Worm (Caenorhabditis elegans): Measurements from ENCODE around the gene irld-1.

The irld-1 gene

ce11 chrV:4366440-4366839 lies 29.9 kb downstream of the irld-1 start, which contains the start of gene F32D1.11:
Gene F32D1.11 (minus strand): TSS chrV:4366540.
- TF ChIP-seq ham-2 (GFP tag; optimal IDR thresholded peaks at IDR 0.05): no peak
- TF ChIP-seq mls-2 (tag; optimal IDR thresholded peaks at IDR 0.05): no peak
- TF ChIP-seq blmp-1 (tag; optimal IDR thresholded peaks at IDR 0.05): no peak
- no peak for TF ChIP-seq unc-62 (GFP tag; optimal IDR thresholded peaks at IDR 0.05)
- no peak for TF ChIP-seq drap-1 (GFP tag; optimal IDR thresholded peaks at IDR 0.05)
- TF ChIP-seq ceh-43 (GFP tag; optimal IDR thresholded peaks at IDR 0.05): no peak
- TF ChIP-seq nhr-237 (tag; optimal IDR thresholded peaks at IDR 0.05): no peak

- TF ChIP-seq zip-8 (tag; optimal IDR thresholded peaks at IDR 0.05): no peak
Measured at ce11 chrV:4370515-4370914, 34.0 kb downstream of the irld-1 start.

- no peak for TF ChIP-seq mab-5 (tag; optimal IDR thresholded peaks at IDR 0.05)
- no peak for TF ChIP-seq ceh-43 (GFP tag; optimal IDR thresholded peaks at IDR 0.05)
- peak; percentile 15 for TF ChIP-seq lsy-2 (tag; optimal IDR thresholded peaks at IDR 0.05)
- no peak for TF ChIP-seq M03D4.4 (tag; optimal IDR thresholded peaks at IDR 0.05)
- no peak for TF ChIP-seq ceh-83 (GFP tag; optimal IDR thresholded peaks at IDR 0.05)
- no peak for TF ChIP-seq blmp-1 (tag; optimal IDR thresholded peaks at IDR 0.05)
- TF ChIP-seq ces-1 (GFP tag; optimal IDR thresholded peaks at IDR 0.05): peak; percentile 46
- peak; percentile 54 for TF ChIP-seq mep-1 (tag; optimal IDR thresholded peaks at IDR 0.05)
- no peak for TF ChIP-seq lin-32 (GFP tag; optimal IDR thresholded peaks at IDR 0.05)
- TF ChIP-seq nhr-2 (tag; optimal IDR thresholded peaks at IDR 0.05): no peak
- TF ChIP-seq pha-4 (tag; optimal IDR thresholded peaks at IDR 0.05): peak; percentile 42
- TF ChIP-seq unc-62 (GFP tag; optimal IDR thresholded peaks at IDR 0.05): no peak
- TF ChIP-seq snpc-4 (tag; optimal IDR thresholded peaks at IDR 0.05): no peak
- peak; percentile 0 for TF ChIP-seq zip-8 (tag; optimal IDR thresholded peaks at IDR 0.05)
- no peak for TF ChIP-seq sem-2 (GFP tag; optimal IDR thresholded peaks at IDR 0.05)
Measured at ce11 chrV:4371309-4371933, 34.9 kb downstream of the irld-1 start, which contains the start of the genes gmpr-1 and fipp-1. Gene gmpr-1 (minus strand): TSS chrV:4371383. Gene fipp-1 (plus strand): TSS chrV:4371807.

- no peak for TF ChIP-seq hlh-1 (tag; optimal IDR thresholded peaks at IDR 0.05)
- TF ChIP-seq nhr-28 (tag; optimal IDR thresholded peaks at IDR 0.05): no peak
- no peak for TF ChIP-seq ham-2 (GFP tag; optimal IDR thresholded peaks at IDR 0.05)
- no peak for TF ChIP-seq sptf-1 (tag; optimal IDR thresholded peaks at IDR 0.05)
- TF ChIP-seq unc-120 (tag; optimal IDR thresholded peaks at IDR 0.05; ENCODE audit: poor library complexity, severe bottlenecking): no peak
- no peak for TF ChIP-seq blmp-1 (tag; optimal IDR thresholded peaks at IDR 0.05)
- no peak for TF ChIP-seq tbx-8 (GFP tag; optimal IDR thresholded peaks at IDR 0.05)
- TF ChIP-seq unc-39 (tag; optimal IDR thresholded peaks at IDR 0.05): no peak
- no peak for TF ChIP-seq ceh-39 (tag; optimal IDR thresholded peaks at IDR 0.05)
- no peak for TF ChIP-seq nhr-2 (tag; optimal IDR thresholded peaks at IDR 0.05)
- no peak for TF ChIP-seq mab-5 (tag; optimal IDR thresholded peaks at IDR 0.05)
- TF ChIP-seq lin-13 (tag; optimal IDR thresholded peaks at IDR 0.05): no peak
- TF ChIP-seq bed-3 (GFP tag; optimal IDR thresholded peaks at IDR 0.05): no peak
Measured at ce11 chrV:4372986-4373385, 36.4 kb downstream of the irld-1 start.

- no peak for TF ChIP-seq mep-1 (tag; optimal IDR thresholded peaks at IDR 0.05)
- no peak for TF ChIP-seq ceh-83 (GFP tag; optimal IDR thresholded peaks at IDR 0.05)
- no peak for TF ChIP-seq unc-39 (tag; optimal IDR thresholded peaks at IDR 0.05)
- no peak for TF ChIP-seq ces-1 (GFP tag; optimal IDR thresholded peaks at IDR 0.05)
- no peak for TF ChIP-seq elt-3 (tag; optimal IDR thresholded peaks at IDR 0.05)
- no peak for TF ChIP-seq zip-8 (tag; optimal IDR thresholded peaks at IDR 0.05)
- TF ChIP-seq M03D4.4 (tag; optimal IDR thresholded peaks at IDR 0.05): no peak
- no peak for TF ChIP-seq drap-1 (GFP tag; optimal IDR thresholded peaks at IDR 0.05)
Measured at ce11 chrV:4373656-4374055, 37.1 kb downstream of the irld-1 start.

- TF ChIP-seq sptf-1 (tag; optimal IDR thresholded peaks at IDR 0.05) (no peak), unc-62 (GFP tag; optimal IDR thresholded peaks at IDR 0.05) (no peak), ceh-39 (tag; optimal IDR thresholded peaks at IDR 0.05) (no peak), nhr-76 (tag; optimal IDR thresholded peaks at IDR 0.05) (no peak), blmp-1 (tag; optimal IDR thresholded peaks at IDR 0.05) (no peak)
Measured at ce11 chrV:4374625-4375024, 38.1 kb downstream of the irld-1 start, which contains the start of gene neg-1. Gene neg-1 (minus strand): TSS chrV:4374874.
